Worm (Caenorhabditis elegans): ENCODE measurements around the gene Y37D8A.16.

The Y37D8A.16 gene

DNA sequence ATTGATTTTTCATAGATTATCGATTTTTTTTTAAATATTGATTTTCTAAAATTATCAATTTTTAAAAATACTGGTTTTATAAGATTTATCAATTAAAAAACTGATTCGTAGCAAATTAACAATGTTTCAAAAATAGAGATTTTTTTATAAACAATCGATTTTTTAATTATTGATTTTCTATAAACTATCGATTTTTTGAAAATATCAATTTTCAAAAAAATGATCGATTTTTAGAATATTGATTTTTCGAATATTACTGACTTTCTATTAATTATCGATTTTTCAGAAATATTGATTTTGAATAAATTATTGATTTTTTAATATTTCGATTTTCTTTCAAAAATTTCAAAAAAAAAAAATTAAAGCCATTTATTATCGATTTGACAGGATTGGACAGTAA is 34.1 kb upstream of the Y37D8A.16 start:
- no peak for TF ChIP-seq lin-54 (GFP tag; optimal IDR thresholded peaks at IDR 0.05)
- no peak for TF ChIP-seq mes-4 (tag; optimal IDR thresholded peaks at IDR 0.05)
- TF ChIP-seq snpc-1.3 (tag; optimal IDR thresholded peaks at IDR 0.05; ENCODE audit: insufficient read depth), result no peak
- no peak for TF ChIP-seq ceh-91 (GFP tag; IDR thresholded peaks at IDR 0.05)
- TF ChIP-seq D2030.7 (GFP tag; IDR thresholded peaks at IDR 0.05), result no peak

DNA sequence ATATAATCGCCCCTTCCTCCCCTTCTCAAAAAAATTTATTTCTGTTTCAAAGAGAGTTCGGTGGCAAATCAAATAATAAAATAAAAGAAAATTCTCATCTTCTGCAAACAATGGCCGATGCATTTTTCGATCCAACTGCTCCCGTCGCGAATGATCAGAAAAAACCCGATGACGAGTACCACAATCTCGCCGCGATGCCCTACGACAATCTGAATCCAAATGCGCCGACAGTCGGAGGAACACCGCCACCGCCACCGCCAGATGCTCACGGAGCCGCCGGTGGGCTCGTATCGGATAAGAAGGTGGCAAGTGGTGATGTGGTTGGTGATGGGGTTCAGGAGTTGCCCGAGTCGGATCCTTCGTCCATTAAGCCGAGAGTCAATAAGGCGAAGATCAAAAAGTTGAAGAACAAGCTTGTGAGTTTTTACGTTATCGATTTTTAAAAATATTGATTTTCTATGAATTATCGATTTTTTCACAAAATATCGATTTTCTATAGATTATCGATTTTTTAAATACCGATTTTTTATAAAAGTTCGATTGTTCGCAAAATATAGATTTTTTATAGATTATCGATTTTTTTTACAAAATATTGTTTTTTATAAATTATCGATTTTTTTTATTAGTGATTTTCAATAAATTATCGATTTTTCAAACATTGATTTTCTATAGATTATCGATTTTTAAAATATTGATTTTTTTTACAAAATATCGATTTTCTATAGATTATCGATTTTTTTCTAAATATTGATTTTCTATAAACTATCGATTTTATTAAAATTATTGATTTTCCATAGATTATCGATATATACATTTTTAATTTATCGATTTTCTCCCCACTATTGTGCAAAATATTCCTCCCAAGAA is 33.1 kb upstream of the Y37D8A.16 start, which contains the start of gene Y39E4A.1:
Gene Y39E4A.1, plus strand, starts transcription at position 51 of the 867 bp plus-strand sequence.
- TF ChIP-seq B0336.3 (GFP tag; IDR thresholded peaks at IDR 0.05), result no peak
- 0 out of 2 replicates have a peak, but pooled peaks have one; percentile 30 for TF ChIP-seq cebp-2 (GFP tag; IDR thresholded peaks at IDR 0.05)
- TF ChIP-seq egrh-3 (GFP tag; IDR thresholded peaks at IDR 0.05), result peak; percentile 49; the same call in 1 of the 2 replicates
- TF ChIP-seq F37B4.10 (GFP tag; IDR thresholded peaks at IDR 0.05), result 0 out of 2 replicates have a peak, but pooled peaks have one; percentile 37
- peak; percentile 83 for TF ChIP-seq zfh-2 (GFP tag; conservative IDR thresholded peaks at IDR 0.05)
- no peak for TF ChIP-seq ztf-26 (tag; optimal IDR thresholded peaks at IDR 0.05)

DNA sequence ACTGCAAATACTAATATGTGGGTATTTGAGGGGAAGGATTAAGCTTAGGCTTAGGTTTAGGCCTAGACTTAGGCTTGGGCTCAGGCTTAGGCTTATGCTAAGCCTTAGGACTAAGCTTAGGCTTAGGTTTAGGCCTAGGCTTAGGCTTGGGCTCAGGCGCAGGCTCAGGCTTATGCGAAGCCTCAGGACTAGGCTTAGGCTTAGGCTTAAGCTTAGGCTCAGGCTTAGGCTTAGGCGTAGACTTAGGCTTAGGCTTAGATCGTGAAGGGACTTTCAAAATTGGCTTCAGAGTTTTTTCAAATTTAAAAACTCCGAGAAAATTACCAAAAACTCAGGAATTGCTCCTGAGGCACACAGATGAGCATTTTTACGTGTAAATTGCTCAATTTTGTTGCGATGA is 26.6 kb upstream of the Y37D8A.16 start:
- TF ChIP-seq mcd-1 (GFP tag; IDR thresholded peaks at IDR 0.05) (no peak), ztf-22 (GFP tag; optimal IDR thresholded peaks at IDR 0.05) (no peak), die-1 (tag; optimal IDR thresholded peaks at IDR 0.05) (no peak), dox-1 (GFP tag; IDR thresholded peaks at IDR 0.05) (no peak), akir-1 (GFP tag; optimal IDR thresholded peaks at IDR 0.05) (no peak), sdz-38 (tag; optimal IDR thresholded peaks at IDR 0.05) (no peak), ztf-18 (tag; optimal IDR thresholded peaks at IDR 0.05) (no peak), T07F8.4 (tag; optimal IDR thresholded peaks at IDR 0.05) (no peak), efl-1 (GFP tag; optimal IDR thresholded peaks at IDR 0.05) (no peak), egl-44 (GFP tag; IDR thresholded peaks at IDR 0.05) (no peak), egrh-3 (GFP tag; IDR thresholded peaks at IDR 0.05) (no peak), hlh-12 (tag; optimal IDR thresholded peaks at IDR 0.05) (no peak), sptf-2 (GFP tag; optimal IDR thresholded peaks at IDR 0.05) (no peak), bed-1 (GFP tag; IDR thresholded peaks at IDR 0.05) (no peak), hmg-1.2 (GFP tag; IDR thresholded peaks at IDR 0.05) (no peak), hlh-26 (GFP tag; conservative IDR thresholded peaks at IDR 0.05) (no peak), athp-1 (tag; optimal IDR thresholded peaks at IDR 0.05) (no peak)

DNA sequence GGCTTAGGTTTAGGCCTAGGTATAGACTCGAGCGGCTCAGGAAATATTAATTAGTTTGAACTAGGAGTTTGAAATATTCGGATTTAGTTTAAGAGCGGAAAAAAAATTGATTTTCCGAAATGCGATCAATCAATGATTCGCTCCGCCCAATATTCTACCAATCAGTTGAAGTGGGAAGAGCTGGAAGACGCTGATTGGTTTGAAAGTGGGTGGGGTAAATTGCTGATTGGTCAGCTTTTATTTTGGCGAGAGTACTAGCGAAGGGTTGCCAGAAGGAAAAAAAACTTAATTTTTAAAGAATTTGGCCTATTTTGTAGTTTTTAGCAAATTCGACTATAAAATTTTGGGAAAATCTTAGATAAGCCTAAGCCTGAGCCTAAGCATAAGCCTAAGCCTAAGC is 25.6 kb upstream of the Y37D8A.16 start:
- TF ChIP-seq nfyb-1 (GFP tag; IDR thresholded peaks at IDR 0.05) (0 out of 2 replicates have a peak, but pooled peaks have one; percentile 66), attf-3 (GFP tag; conservative IDR thresholded peaks at IDR 0.05) (no peak)

DNA sequence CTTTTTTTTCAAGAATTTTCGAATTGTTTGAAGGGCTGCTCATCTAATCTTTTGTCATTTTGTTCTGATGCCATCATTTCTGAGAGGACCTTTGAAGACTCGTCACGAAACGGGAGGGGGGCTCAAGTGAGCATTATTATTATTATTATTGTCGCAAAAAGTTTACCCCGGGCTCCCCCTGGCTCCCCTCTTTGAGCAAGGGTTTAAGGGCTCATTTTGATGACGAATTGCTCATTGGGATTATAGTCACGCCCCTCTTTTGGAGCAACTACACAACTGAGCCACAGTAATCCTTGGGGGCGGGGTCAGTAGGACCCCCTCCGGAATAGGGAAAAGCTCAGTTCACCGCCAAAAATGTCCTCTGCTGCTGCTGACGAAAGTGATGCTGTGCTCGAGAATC is 23.8 kb upstream of the Y37D8A.16 start, which contains the start of gene unc-25:
Gene unc-25, plus strand, starts transcription at position 345 of the 400 bp plus-strand sequence.
- TF ChIP-seq somi-1 (GFP tag; optimal IDR thresholded peaks at IDR 0.05) (no peak), F22D6.2 (tag; optimal IDR thresholded peaks at IDR 0.05) (no peak), nfya-2 (GFP tag; IDR thresholded peaks at IDR 0.05) (no peak), K11D2.4 (GFP tag; IDR thresholded peaks at IDR 0.05) (no peak), die-1 (tag; optimal IDR thresholded peaks at IDR 0.05) (no peak), F52B5.7 (tag; optimal IDR thresholded peaks at IDR 0.05) (peak; percentile 48), lin-54 (GFP tag; optimal IDR thresholded peaks at IDR 0.05) (no peak), hmg-20 (GFP tag; IDR thresholded peaks at IDR 0.05) (no peak), snpc-1.1 (tag; optimal IDR thresholded peaks at IDR 0.05; ENCODE audit: insufficient read depth) (no peak), unc-62 (GFP tag; optimal IDR thresholded peaks at IDR 0.05) (no peak), ZK185.1 (tag; optimal IDR thresholded peaks at IDR 0.05; ENCODE audit: poor library complexity, severe bottlenecking) (no peak), tbp1 (GFP tag; optimal IDR thresholded peaks at IDR 0.05) (no peak), nhr-90 (tag; optimal IDR thresholded peaks at IDR 0.05) (no peak), nhr-27 (tag; optimal IDR thresholded peaks at IDR 0.05) (no peak), F57C9.4 (tag; optimal IDR thresholded peaks at IDR 0.05) (no peak), chd-7 (tag; optimal IDR thresholded peaks at IDR 0.05) (peak; percentile 17)
